Worm (Caenorhabditis elegans): ENCODE measurements around the gene acbp-7.

DNA sequence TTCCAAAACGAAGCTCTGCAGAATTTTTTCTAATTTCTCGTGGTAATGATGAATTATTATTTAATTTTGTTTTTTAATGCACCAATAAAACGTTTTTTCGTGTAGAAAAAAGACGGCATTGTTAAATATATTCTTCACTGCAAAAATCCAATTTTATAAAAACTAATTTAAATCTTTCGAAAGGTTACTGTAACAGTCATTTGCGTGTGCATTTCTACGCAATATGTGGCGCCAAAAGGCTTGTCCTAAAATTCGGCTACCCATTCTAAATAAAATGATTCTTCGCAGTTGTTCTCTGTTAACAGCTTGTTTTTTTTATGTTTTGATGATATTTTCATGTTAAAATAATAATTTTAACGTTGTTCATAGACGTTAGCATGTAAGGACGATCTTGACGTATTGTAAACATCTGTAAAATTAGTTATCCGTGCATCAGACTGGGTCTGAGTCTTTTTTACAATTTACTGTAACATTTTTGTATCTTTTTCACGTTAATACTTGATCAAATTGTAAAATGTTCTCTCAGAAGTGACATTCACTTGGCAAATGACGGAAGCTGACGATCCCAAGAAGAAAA, 44.9 kb upstream of the acbp-7 start, which contains the start of gene mip-1:
- TF ChIP-seq ama-1 (optimal IDR thresholded peaks at IDR 0.05) (no peak), elt-1 (tag; optimal IDR thresholded peaks at IDR 0.05) (no peak), lin-39 (tag; optimal IDR thresholded peaks at IDR 0.05) (no peak), ceh-82 (tag; optimal IDR thresholded peaks at IDR 0.05) (no peak), nhr-11 (tag; optimal IDR thresholded peaks at IDR 0.05) (no peak), ztf-4 (tag; optimal IDR thresholded peaks at IDR 0.05) (no peak), R02D3.7 (tag; optimal IDR thresholded peaks at IDR 0.05) (no peak), gmeb-1 (tag; optimal IDR thresholded peaks at IDR 0.05) (no peak), peb-1 (tag; optimal IDR thresholded peaks at IDR 0.05) (no peak), aly-2 (tag; optimal IDR thresholded peaks at IDR 0.05) (no peak), nhr-237 (tag; optimal IDR thresholded peaks at IDR 0.05) (no peak), egl-27 (tag; optimal IDR thresholded peaks at IDR 0.05) (no peak), elt-3 (tag; optimal IDR thresholded peaks at IDR 0.05) (no peak)

All from whole organism, L2 larva.